Fruit fly (Drosophila melanogaster): Measurements from ENCODE around the gene pn.

The pn gene

DNA sequence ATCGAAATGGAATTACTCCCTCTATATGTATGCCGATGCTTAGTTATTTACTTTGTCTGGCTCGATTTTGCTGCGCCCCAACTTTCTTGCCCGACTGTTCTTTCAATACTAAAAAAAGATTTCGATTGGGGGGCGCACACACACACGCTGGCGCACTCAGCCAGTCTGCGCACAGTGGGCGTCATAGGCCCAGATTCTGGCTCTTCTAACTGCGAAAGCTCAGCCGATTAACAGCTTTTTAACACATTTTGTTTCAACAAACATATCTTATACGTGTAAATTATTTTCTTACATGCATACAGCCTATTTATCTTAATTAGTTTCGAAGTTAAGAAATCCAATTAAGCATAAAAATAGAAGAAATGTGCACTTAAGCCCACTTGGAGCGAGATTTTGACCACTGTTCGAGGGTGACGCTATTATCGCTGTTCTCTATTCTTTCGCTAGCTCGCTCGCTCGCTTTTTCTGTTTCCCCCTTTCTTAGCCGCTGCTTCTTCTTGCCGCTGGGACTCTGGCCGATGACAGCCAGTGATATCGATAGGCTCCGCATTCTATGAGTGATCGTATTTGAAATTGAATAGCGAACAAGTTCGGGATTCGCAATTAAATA lies 41.3 kb downstream of the pn start, which contains the start of gene Vinc (continued):
- TF ChIP-seq bsh (GFP tag; optimal IDR thresholded peaks at IDR 0.05) (peak; percentile 65 to 73), CG17802 (tag; optimal IDR thresholded peaks at IDR 0.05) (peak; percentile 68), CG11504 (tag; optimal IDR thresholded peaks at IDR 0.05) (peak; percentile 90), CoRest (tag; optimal IDR thresholded peaks at IDR 0.05) (peak; percentile 84), da (GFP tag; optimal IDR thresholded peaks at IDR 0.05) (no peak), CG11085 (GFP tag; IDR thresholded peaks at IDR 0.05) (peak; percentile 60; the same call in 1 of the 2 replicates), CG17328 (GFP tag; IDR thresholded peaks at IDR 0.05) (peak; percentile 62), az2 (GFP tag; optimal IDR thresholded peaks at IDR 0.05) (peak; percentile 62), CG8290 (GFP tag; optimal IDR thresholded peaks at IDR 0.05) (peak; percentile 57), CG8290 (tag; optimal IDR thresholded peaks at IDR 0.05) (no peak), Bgb (GFP tag; IDR thresholded peaks at IDR 0.05; ENCODE audit: partially characterized antibody) (peak; percentile 43), croc (GFP tag; conservative IDR thresholded peaks at IDR 0.05) (peak; percentile 75), sima (GFP tag; optimal IDR thresholded peaks at IDR 0.05) (peak; percentile 3), shn (GFP tag; optimal IDR thresholded peaks at IDR 0.05) (peak; percentile 83), CG11093 (GFP tag; IDR thresholded peaks at IDR 0.05) (peak; percentile 80), Xbp1 (GFP tag; optimal IDR thresholded peaks at IDR 0.05) (peak; percentile 71), toy (GFP tag; IDR thresholded peaks at IDR 0.05) (no peak; the same call in 1 of the 2 replicates), ato (GFP tag; IDR thresholded peaks at IDR 0.05; ENCODE audit: partially characterized antibody) (peak; percentile 35; the same call in 1 of the 2 replicates), PHDP (tag; optimal IDR thresholded peaks at IDR 0.05) (no peak), CG15696 (tag; optimal IDR thresholded peaks at IDR 0.05) (peak; percentile 73), ab (GFP tag; optimal IDR thresholded peaks at IDR 0.05) (peak; percentile 35), B-H2 (GFP tag; optimal IDR thresholded peaks at IDR 0.05) (peak; percentile 76), dmrt99B (tag; optimal IDR thresholded peaks at IDR 0.05) (peak; percentile 80), lola (GFP tag; optimal IDR thresholded peaks at IDR 0.05) (peak in 1 of 3 experiments; percentile 65), Oli (tag; optimal IDR thresholded peaks at IDR 0.05) (peak; percentile 81), tin (GFP tag; optimal IDR thresholded peaks at IDR 0.05) (peak; percentile 85), z (GFP tag; IDR thresholded peaks at IDR 0.05) (no peak), CTCF (GFP tag; optimal IDR thresholded peaks at IDR 0.05) (peak; percentile 38), CG34422 (GFP tag; IDR thresholded peaks at IDR 0.05) (peak; percentile 85), CG11456 (GFP tag; IDR thresholded peaks at IDR 0.05) (peak; percentile 87), wor (GFP tag; IDR thresholded peaks at IDR 0.05) (peak; percentile 44; the same call in 1 of the 2 replicates), Atf-2 (GFP tag; optimal IDR thresholded peaks at IDR 0.05) (peak; percentile 67), CG14860 (GFP tag; IDR thresholded peaks at IDR 0.05; ENCODE audit: partially characterized antibody) (0 out of 3 replicates have a peak, but pooled peaks have one; percentile 47), Nf-YB (GFP tag; optimal IDR thresholded peaks at IDR 0.05) (peak; percentile 62), ac (GFP tag; optimal IDR thresholded peaks at IDR 0.05) (no peak), CG6854 (GFP tag; optimal IDR thresholded peaks at IDR 0.05) (peak; percentile 92), her (GFP tag; optimal IDR thresholded peaks at IDR 0.05) (peak; percentile 80), hkb (optimal IDR thresholded peaks at IDR 0.05) (no peak), hkb (GFP tag; IDR thresholded peaks at IDR 0.05) (peak; percentile 86), ash1 (GFP tag; optimal IDR thresholded peaks at IDR 0.05) (peak; percentile 35), CG9932 (GFP tag; IDR thresholded peaks at IDR 0.05) (peak; percentile 90), h (optimal IDR thresholded peaks at IDR 0.05) (no peak), tup (GFP tag; optimal IDR thresholded peaks at IDR 0.05) (peak; percentile 83), ase (GFP tag; IDR thresholded peaks at IDR 0.05) (0 out of 3 replicates have a peak, but pooled peaks have one; percentile 55), CG11723 (GFP tag; optimal IDR thresholded peaks at IDR 0.05) (peak; percentile 55), CG4282 (GFP tag; optimal IDR thresholded peaks at IDR 0.05) (peak; percentile 18), gcm (GFP tag; optimal IDR thresholded peaks at IDR 0.05) (peak; percentile 71), chif (GFP tag; optimal IDR thresholded peaks at IDR 0.05) (peak; percentile 13 to 85), chm (GFP tag; IDR thresholded peaks at IDR 0.05) (peak; percentile 52; the same call in 1 of the 2 replicates), BtbVII (GFP tag; optimal IDR thresholded peaks at IDR 0.05) (peak; percentile 93), vvl (GFP tag; IDR thresholded peaks at IDR 0.05) (peak; percentile 80)
